Worm (Caenorhabditis elegans): ENCODE data around the gene clec-221.

DNA sequence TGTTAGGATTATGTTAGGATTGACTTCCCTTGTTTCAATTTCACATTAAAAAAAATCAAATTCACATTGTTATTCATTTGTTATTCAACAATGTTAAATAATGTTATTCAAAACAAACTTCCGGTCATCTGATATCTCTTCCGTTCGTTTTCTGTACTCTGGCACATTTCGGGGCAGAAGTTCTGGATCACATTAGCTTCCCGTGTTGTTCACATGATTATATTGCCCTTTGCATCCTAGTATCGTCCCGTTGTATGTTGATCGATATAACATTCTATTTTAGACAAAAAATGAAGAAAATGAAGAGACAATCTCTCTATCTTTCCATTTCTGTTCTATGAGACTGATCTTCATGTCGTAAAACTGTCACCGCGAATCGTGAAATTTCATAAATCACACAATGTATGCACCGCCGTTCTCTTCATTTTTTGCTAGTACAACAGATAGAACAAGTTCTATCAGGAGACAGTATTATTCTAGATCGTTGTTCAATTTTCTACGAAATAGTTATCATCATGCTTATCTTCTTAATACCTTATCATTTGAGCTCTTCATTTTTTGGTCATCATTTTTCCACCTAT is 14.2 kb downstream of the clec-221 start:
- TF ChIP-seq flh-1 (GFP tag; optimal IDR thresholded peaks at IDR 0.05) (no peak), pha-4 (tag; optimal IDR thresholded peaks at IDR 0.05) (no peak), nhr-237 (tag; optimal IDR thresholded peaks at IDR 0.05) (no peak), snpc-4 (tag; optimal IDR thresholded peaks at IDR 0.05) (no peak), unc-62 (GFP tag; optimal IDR thresholded peaks at IDR 0.05) (no peak), lin-13 (tag; optimal IDR thresholded peaks at IDR 0.05) (no peak), elt-1 (tag; optimal IDR thresholded peaks at IDR 0.05; ENCODE audit: borderline replicate concordance, insufficient read depth) (peak; percentile 6), ztf-11 (tag; optimal IDR thresholded peaks at IDR 0.05) (no peak), mab-5 (tag; optimal IDR thresholded peaks at IDR 0.05) (no peak), nhr-76 (tag; optimal IDR thresholded peaks at IDR 0.05) (no peak), lsy-2 (tag; optimal IDR thresholded peaks at IDR 0.05) (no peak), unc-39 (tag; optimal IDR thresholded peaks at IDR 0.05) (no peak)

Measured in whole organism, mixed stage, embryonic.